Worm (Caenorhabditis elegans) whole organism, mixed stage, embryonic: ENCODE measurements around the gene ogt-1.
A peak's percentile ranks its signal among the peaks of the same experiment; 100 is the strongest.

Experiments used
- M03D4.4 ChIP-seq: sonication (generic microtip); optimal IDR thresholded peaks from 2 replicates; lab custom pipeline; 2017; ENCODE audit warnings: mild to moderate bottlenecking, missing genetic modification characterization, missing compliant biosample characterization
- bed-3 ChIP-seq: fragments of 200-800 bp; sonication (Bioruptor generic); optimal IDR thresholded peaks from 3 replicates; lab custom pipeline; 2018; ENCODE audit warnings: mild to moderate bottlenecking, missing genetic modification characterization, moderate library complexity, missing compliant biosample characterization
- blmp-1 ChIP-seq: fragments of 150-350 bp; optimal IDR thresholded peaks from 2 replicates; lab custom pipeline; 2014; ENCODE audit warnings: missing biosample characterization, missing genetic modification characterization
- ceh-39 ChIP-seq: fragments of 150-350 bp; optimal IDR thresholded peaks from 2 replicates; lab custom pipeline; 2014; ENCODE audit warnings: missing biosample characterization, missing genetic modification characterization
- ceh-43 ChIP-seq: fragments of 200-800 bp; sonication (Bioruptor generic); optimal IDR thresholded peaks from 2 replicates; lab custom pipeline; 2018; ENCODE audit warnings: mild to moderate bottlenecking, missing genetic modification characterization, moderate library complexity, missing compliant biosample characterization
- ceh-83 ChIP-seq: fragments of 200-800 bp; sonication (Bioruptor generic); optimal IDR thresholded peaks from 2 replicates; lab custom pipeline; 2018; ENCODE audit warnings: mild to moderate bottlenecking, missing genetic modification characterization, missing compliant biosample characterization
- ces-1 ChIP-seq: fragments of 150-350 bp; optimal IDR thresholded peaks from 2 replicates; lab custom pipeline; 2014; ENCODE audit warnings: missing biosample characterization, missing genetic modification reagents, missing genetic modification characterization
- cnd-1 ChIP-seq: fragments of 200-800 bp; sonication (Bioruptor generic); optimal IDR thresholded peaks from 2 replicates; lab custom pipeline; 2018; ENCODE audit warnings: mild to moderate bottlenecking, missing genetic modification characterization, missing compliant biosample characterization
- drap-1 ChIP-seq: fragments of 200-800 bp; sonication (Bioruptor generic); optimal IDR thresholded peaks from 3 replicates; lab custom pipeline; 2018; ENCODE audit warnings: mild to moderate bottlenecking, missing genetic modification characterization, missing compliant biosample characterization
- elt-1 ChIP-seq: sonication (generic microtip); optimal IDR thresholded peaks from 2 replicates; lab custom pipeline; 2017; ENCODE audit warnings: missing genetic modification characterization, mild to moderate bottlenecking, missing compliant biosample characterization, antibody characterized with exemption, moderate library complexity, borderline replicate concordance; ENCODE audit not compliant: insufficient read depth
- elt-3 ChIP-seq: fragments of 150-350 bp; optimal IDR thresholded peaks from 2 replicates; lab custom pipeline; 2014; ENCODE audit warnings: missing biosample characterization, missing genetic modification characterization
- flh-1 ChIP-seq: fragments of 200-800 bp; sonication (Bioruptor generic); optimal IDR thresholded peaks from 2 replicates; lab custom pipeline; 2018; ENCODE audit warnings: mild to moderate bottlenecking, missing genetic modification characterization, moderate library complexity, missing compliant biosample characterization
- ham-2 ChIP-seq: fragments of 200-800 bp; sonication (Bioruptor generic); optimal IDR thresholded peaks from 2 replicates; lab custom pipeline; 2018; ENCODE audit warnings: mild to moderate bottlenecking, missing genetic modification characterization, missing compliant biosample characterization
- hlh-1 ChIP-seq: fragments of 150-350 bp; optimal IDR thresholded peaks from 2 replicates; lab custom pipeline; 2014; ENCODE audit warnings: missing biosample characterization, missing genetic modification reagents, missing genetic modification characterization
- lin-13 ChIP-seq: fragments of 150-350 bp; optimal IDR thresholded peaks from 2 replicates; lab custom pipeline; 2014; ENCODE audit warnings: missing biosample characterization, missing genetic modification characterization
- lin-32 ChIP-seq: fragments of 200-800 bp; sonication (Bioruptor generic); optimal IDR thresholded peaks from 2 replicates; lab custom pipeline; 2018; ENCODE audit warnings: mild to moderate bottlenecking, missing genetic modification characterization, missing compliant biosample characterization
- lsy-2 ChIP-seq: fragments of 150-350 bp; optimal IDR thresholded peaks from 2 replicates; lab custom pipeline; 2014; ENCODE audit warnings: missing biosample characterization, missing genetic modification characterization
- mab-5 ChIP-seq: fragments of 150-350 bp; optimal IDR thresholded peaks from 2 replicates; lab custom pipeline; 2014; ENCODE audit warnings: missing biosample characterization, missing genetic modification characterization
- mep-1 ChIP-seq: fragments of 150-350 bp; optimal IDR thresholded peaks from 2 replicates; lab custom pipeline; 2017; ENCODE audit warnings: missing biosample characterization, missing genetic modification reagents, missing genetic modification characterization, inconsistent platforms
- mls-2 ChIP-seq: sonication (generic microtip); optimal IDR thresholded peaks from 2 replicates; lab custom pipeline; 2016; ENCODE audit warnings: mild to moderate bottlenecking, missing genetic modification characterization, moderate library complexity, missing compliant biosample characterization
- nhr-12 ChIP-seq: fragments of 150-350 bp; optimal IDR thresholded peaks from 2 replicates; lab custom pipeline; 2014; ENCODE audit warnings: missing biosample characterization, missing genetic modification characterization
- nhr-237 ChIP-seq: fragments of 150-350 bp; optimal IDR thresholded peaks from 2 replicates; lab custom pipeline; 2014; ENCODE audit warnings: missing biosample characterization, missing genetic modification characterization
- nhr-28 ChIP-seq: fragments of 150-350 bp; optimal IDR thresholded peaks from 2 replicates; lab custom pipeline; 2014; ENCODE audit warnings: missing biosample characterization, missing genetic modification characterization
- nhr-76 ChIP-seq: sonication (generic microtip); optimal IDR thresholded peaks from 2 replicates; lab custom pipeline; 2017; ENCODE audit warnings: missing biosample characterization, missing genetic modification characterization
- pha-4 ChIP-seq: fragments of 150-350 bp; optimal IDR thresholded peaks from 2 replicates; lab custom pipeline; 2018; ENCODE audit warnings: missing biosample characterization, missing genetic modification reagents, missing genetic modification characterization
- sem-2 ChIP-seq: fragments of 200-800 bp; sonication (Bioruptor generic); optimal IDR thresholded peaks from 2 replicates; lab custom pipeline; 2018; ENCODE audit warnings: mild to moderate bottlenecking, missing genetic modification characterization, missing compliant biosample characterization
- snpc-4 ChIP-seq: fragments of 150-350 bp; optimal IDR thresholded peaks from 2 replicates; lab custom pipeline; 2014; ENCODE audit warnings: missing biosample characterization, missing genetic modification characterization
- sptf-1 ChIP-seq: sonication (generic microtip); optimal IDR thresholded peaks from 2 replicates; lab custom pipeline; 2017; ENCODE audit warnings: mild to moderate bottlenecking, missing genetic modification characterization, moderate library complexity, missing compliant biosample characterization
- tbx-8 ChIP-seq: fragments of 200-800 bp; sonication (Bioruptor generic); optimal IDR thresholded peaks from 2 replicates; lab custom pipeline; 2018; ENCODE audit warnings: mild to moderate bottlenecking, missing genetic modification characterization, moderate library complexity, missing compliant biosample characterization
- unc-120 ChIP-seq: sonication (generic microtip); optimal IDR thresholded peaks from 2 replicates; lab custom pipeline; 2017; ENCODE audit warnings: missing genetic modification characterization, missing compliant biosample characterization; ENCODE audit not compliant: poor library complexity, severe bottlenecking
- unc-39 ChIP-seq: fragments of 150-350 bp; optimal IDR thresholded peaks from 2 replicates; lab custom pipeline; 2014; ENCODE audit warnings: missing biosample characterization, missing genetic modification characterization
- unc-62 ChIP-seq: fragments of 150-350 bp; optimal IDR thresholded peaks from 2 replicates; lab custom pipeline; 2014; ENCODE audit warnings: missing biosample characterization, missing genetic modification reagents, missing genetic modification characterization
- zip-8 ChIP-seq: fragments of 150-350 bp; optimal IDR thresholded peaks from 2 replicates; lab custom pipeline; 2014; ENCODE audit warnings: missing biosample characterization, missing genetic modification characterization
- ztf-11 ChIP-seq: fragments of 150-350 bp; optimal IDR thresholded peaks from 2 replicates; lab custom pipeline; 2014; ENCODE audit warnings: missing biosample characterization, missing genetic modification characterization

Gene ogt-1

ce11 chrIII:7120477-7120876 is 33.1 kb downstream of the ogt-1 start:
- TF ChIP-seq flh-1 (GFP tag; lab: Kevin White, UChicago) (no peak), ceh-83 (GFP tag; lab: Kevin White, UChicago) (no peak), lin-32 (no peak), sem-2 (GFP tag; lab: Kevin White, UChicago) (no peak), lin-13 (no peak), nhr-28 (tag; lab: Kevin White, UChicago) (no peak), zip-8 (tag; lab: Kevin White, UChicago) (no peak), ceh-39 (no peak), unc-39 (tag; lab: Kevin White, UChicago) (no peak), ces-1 (GFP tag; lab: Kevin White, UChicago) (no peak), ztf-11 (tag; lab: Kevin White, UChicago) (no peak), tbx-8 (GFP tag; lab: Kevin White, UChicago) (no peak), snpc-4 (no peak), elt-3 (tag; lab: Kevin White, UChicago) (no peak), M03D4.4 (no peak), nhr-76 (tag; lab: Kevin White, UChicago) (no peak), unc-62 (no peak), bed-3 (GFP tag; lab: Kevin White, UChicago) (no peak), nhr-237 (tag; lab: Kevin White, UChicago) (no peak)

ce11 chrIII:7116615-7117252 is 36.9 kb downstream of the ogt-1 start:
- TF ChIP-seq nhr-12 (no peak), unc-39 (tag; lab: Kevin White, UChicago) (no peak), sem-2 (GFP tag; lab: Kevin White, UChicago) (no peak), mab-5 (tag; lab: Kevin White, UChicago) (no peak), pha-4 (peak; percentile 45), snpc-4 (no peak), unc-120 (tag; lab: Kevin White, UChicago) (peak; percentile 48), ceh-83 (GFP tag; lab: Kevin White, UChicago) (no peak), mep-1 (no peak), hlh-1 (tag; lab: Kevin White, UChicago) (no peak), ztf-11 (tag; lab: Kevin White, UChicago) (no peak), nhr-237 (tag; lab: Kevin White, UChicago) (peak; percentile 25), ceh-39 (no peak), ces-1 (GFP tag; lab: Kevin White, UChicago) (peak; percentile 42), unc-62 (peak; percentile 70), lsy-2 (peak; percentile 25), M03D4.4 (no peak), lin-32 (no peak)
- TF ChIP-seq, all 35 proteins: peak for 6

- TF ChIP-seq unc-39 (tag; lab: Kevin White, UChicago) (no peak), pha-4 (no peak), unc-62 (no peak), blmp-1 (tag; lab: Kevin White, UChicago) (no peak), mls-2 (no peak), unc-120 (tag; lab: Kevin White, UChicago) (no peak), sptf-1 (tag; lab: Kevin White, UChicago) (no peak), ceh-39 (no peak), zip-8 (tag; lab: Kevin White, UChicago) (no peak), elt-3 (tag; lab: Kevin White, UChicago) (no peak), hlh-1 (tag; lab: Kevin White, UChicago) (no peak)
These were observed 38.6 kb downstream of the ogt-1 start, which contains the start of gene nhr-10 for ce11 chrIII:7114952-7115488. Gene nhr-10, minus strand, starts transcription at chrIII:7115438.

- TF ChIP-seq ceh-43 (no peak), M03D4.4 (no peak), mls-2 (no peak), unc-62 (no peak), drap-1 (no peak), cnd-1 (tag; lab: Kevin White, UChicago) (no peak), elt-1 (no peak), unc-120 (tag; lab: Kevin White, UChicago) (no peak), blmp-1 (tag; lab: Kevin White, UChicago) (no peak), flh-1 (GFP tag; lab: Kevin White, UChicago) (no peak), snpc-4 (no peak), ham-2 (no peak), nhr-12 (no peak), bed-3 (GFP tag; lab: Kevin White, UChicago) (no peak)
These were observed 41.3 kb downstream of the ogt-1 start for ce11 chrIII:7112285-7112684.
